Worm (Caenorhabditis elegans): Measurements from ENCODE around the gene sdz-31.

DNA sequence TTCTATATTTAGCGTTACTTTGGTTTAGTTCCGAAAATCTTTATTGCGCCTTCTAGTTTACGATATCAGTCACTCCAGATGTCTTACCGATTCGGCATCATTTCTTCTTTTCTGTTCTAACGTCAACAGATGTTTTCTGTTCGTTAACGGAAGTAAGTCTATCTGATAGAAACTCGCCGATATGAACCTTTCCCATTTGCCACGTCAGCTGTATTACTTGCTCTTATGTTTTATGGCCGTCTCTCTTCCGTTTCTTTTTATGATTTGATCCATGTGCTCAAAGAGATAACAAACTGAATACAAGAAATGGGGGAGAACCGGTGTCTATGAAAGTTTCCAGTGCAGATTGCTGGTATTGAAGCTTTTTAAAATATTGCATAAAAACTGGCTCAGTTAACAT lies 563 bp upstream of the sdz-31 start, which contains the start of gene srab-26:
- TF ChIP-seq unc-62 (GFP tag; optimal IDR thresholded peaks at IDR 0.05) (no peak), let-607 (tag; optimal IDR thresholded peaks at IDR 0.05) (no peak), F49E8.2 (tag; optimal IDR thresholded peaks at IDR 0.05; ENCODE audit: insufficient read depth) (no peak), chd-7 (tag; optimal IDR thresholded peaks at IDR 0.05) (no peak), mxl-1 (tag; optimal IDR thresholded peaks at IDR 0.05) (no peak), ama-1 (optimal IDR thresholded peaks at IDR 0.05) (no peak), ama-1 (GFP tag; optimal IDR thresholded peaks at IDR 0.05) (no peak), F52B5.7 (tag; optimal IDR thresholded peaks at IDR 0.05) (no peak), attf-3 (GFP tag; conservative IDR thresholded peaks at IDR 0.05) (no peak), pha-4 (tag; optimal IDR thresholded peaks at IDR 0.05) (no peak), ztf-25 (GFP tag; IDR thresholded peaks at IDR 0.05) (no peak)

All from whole organism, young adult.